Worm (Caenorhabditis elegans): ENCODE results near the gene F52E1.9.

DNA sequence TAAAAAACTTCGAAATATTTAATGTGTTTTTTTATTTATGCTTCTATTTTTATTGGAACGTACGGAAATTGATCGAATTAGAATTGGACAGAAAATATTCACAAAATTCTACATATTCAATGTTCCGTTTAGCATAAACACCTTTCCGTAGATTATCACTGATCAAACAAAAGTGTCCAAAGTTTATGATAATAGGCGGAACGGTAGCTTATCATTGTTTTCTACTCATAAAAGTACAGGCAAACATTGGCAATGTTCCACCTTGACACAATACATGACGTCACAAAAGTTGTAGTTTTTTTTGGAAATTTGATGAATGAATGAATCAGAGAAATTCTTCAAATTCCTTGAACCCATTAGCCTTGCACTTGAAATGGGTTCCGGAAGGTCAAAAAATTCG lies 1.4 kb upstream of the F52E1.9 start:
- TF ChIP-seq klf-2 (GFP tag; conservative IDR thresholded peaks at IDR 0.05) (no peak), tab-1 (GFP tag; IDR thresholded peaks at IDR 0.05) (no peak), cog-1 (tag; optimal IDR thresholded peaks at IDR 0.05) (no peak), ztf-23 (GFP tag; IDR thresholded peaks at IDR 0.05) (no peak), med-1 (GFP tag; optimal IDR thresholded peaks at IDR 0.05; ENCODE audit: insufficient read depth) (no peak), ref-1 (GFP tag; conservative IDR thresholded peaks at IDR 0.05) (no peak)
